Worm (Caenorhabditis elegans) whole organism, L1 larva: ENCODE data around the gene clec-24.
A peak's percentile ranks its signal among the peaks of the same experiment; 100 is the strongest.

Source experiments
- C34B4.2 ChIP-seq: sonication (generic microtip); optimal IDR thresholded peaks from 2 replicates; lab custom pipeline; 2017; ENCODE audit warnings: mild to moderate bottlenecking, missing genetic modification characterization, missing compliant biosample characterization
- F16B12.6 ChIP-seq: fragments of 150-350 bp; optimal IDR thresholded peaks from 2 replicates; lab custom pipeline; 2014; ENCODE audit warnings: missing biosample characterization, missing genetic modification characterization
- aha-1 ChIP-seq: fragments of 150-350 bp; optimal IDR thresholded peaks from 2 replicates; lab custom pipeline; 2014; ENCODE audit warnings: missing biosample characterization, missing genetic modification characterization
- alr-1 ChIP-seq: fragments of 200-800 bp; sonication (Bioruptor generic); optimal IDR thresholded peaks from 2 replicates; lab custom pipeline; 2018; ENCODE audit warnings: borderline replicate concordance, mild to moderate bottlenecking, missing genetic modification characterization, missing compliant biosample characterization
- ceh-63 ChIP-seq: fragments of 200-800 bp; sonication (Bioruptor generic); optimal IDR thresholded peaks from 2 replicates; lab custom pipeline; 2018; ENCODE audit warnings: mild to moderate bottlenecking, missing genetic modification characterization, missing compliant biosample characterization
- ceh-8 ChIP-seq: fragments of 200-800 bp; sonication (Bioruptor generic); optimal IDR thresholded peaks from 2 replicates; lab custom pipeline; 2018; ENCODE audit warnings: mild to moderate bottlenecking, missing genetic modification characterization, moderate library complexity, missing compliant biosample characterization
- ceh-82 ChIP-seq, 3 experiments: fragments of 150-350 bp in 1 of 3; sonication (generic microtip) in 2 of 3; optimal IDR thresholded peaks; 2 replicates each; lab custom pipeline; 2014 to 2017; ENCODE audit warnings: missing biosample characterization in 3 of 3, missing genetic modification characterization in 3 of 3
- ceh-88 ChIP-seq: fragments of 200-800 bp; sonication (Bioruptor generic); IDR thresholded peaks from 2 replicates; pipeline ENCODE4 v1.3.6; 2022; ENCODE audit warnings: missing genetic modification characterization, missing compliant biosample characterization
- ces-1 ChIP-seq: fragments of 150-350 bp; optimal IDR thresholded peaks from 2 replicates; lab custom pipeline; 2014; ENCODE audit warnings: missing biosample characterization, missing genetic modification reagents, missing genetic modification characterization
- efl-1 ChIP-seq, 4 experiments: fragments of 150-350 bp; optimal IDR thresholded peaks in 3 of 4; peaks in 1 of 4; 1 replicate in 1 of 4; 2 replicates in 3 of 4; lab custom pipeline; 2014; ENCODE audit warnings: missing biosample characterization in 2 of 4, missing genetic modification characterization in 2 of 4, missing genetic modification reagents in 2 of 4
- efl-3 ChIP-seq: fragments of 200-800 bp; sonication (Bioruptor generic); optimal IDR thresholded peaks from 2 replicates; lab custom pipeline; 2018; ENCODE audit warnings: mild to moderate bottlenecking, missing genetic modification characterization, missing compliant biosample characterization
- egl-27 ChIP-seq, 2 experiments: fragments of 150-350 bp in 1 of 2; sonication (generic microtip); optimal IDR thresholded peaks; 3 replicates each; lab custom pipeline; 2017 to 2018; ENCODE audit warnings: missing biosample characterization in 2 of 2, missing genetic modification characterization in 2 of 2, missing genetic modification reagents in 2 of 2
- ets-5 ChIP-seq: fragments of 200-800 bp; sonication (Bioruptor generic); IDR thresholded peaks from 2 replicates; pipeline ENCODE4 v1.3.6; 2022; ENCODE audit warnings: missing genetic modification characterization, missing compliant biosample characterization
- fkh-10 ChIP-seq: sonication (generic microtip); optimal IDR thresholded peaks from 2 replicates; lab custom pipeline; 2017; ENCODE audit warnings: missing biosample characterization, missing genetic modification reagents, missing genetic modification characterization
- fkh-4 ChIP-seq: sonication (generic microtip); optimal IDR thresholded peaks from 2 replicates; lab custom pipeline; 2016; ENCODE audit warnings: missing compliant biosample characterization, missing genetic modification characterization, borderline replicate concordance
- grh-1 ChIP-seq: fragments of 200-800 bp; sonication (Bioruptor generic); IDR thresholded peaks from 2 replicates; pipeline ENCODE4 v1.3.6; 2022; ENCODE audit warnings: missing genetic modification reagents, missing genetic modification characterization, missing compliant biosample characterization
- hlh-17 ChIP-seq: fragments of 200-800 bp; sonication (Bioruptor generic); optimal IDR thresholded peaks from 2 replicates; lab custom pipeline; 2018; ENCODE audit warnings: missing genetic modification characterization, mild to moderate bottlenecking, missing compliant biosample characterization, moderate library complexity, borderline replicate concordance
- hlh-4 ChIP-seq: sonication (generic microtip); optimal IDR thresholded peaks from 2 replicates; lab custom pipeline; 2016; ENCODE audit warnings: mild to moderate bottlenecking, missing genetic modification characterization, missing compliant biosample characterization
- hpl-2 ChIP-seq: fragments of 150-350 bp; optimal IDR thresholded peaks from 2 replicates; lab custom pipeline; 2014; ENCODE audit warnings: missing biosample characterization, missing genetic modification reagents, missing genetic modification characterization
- isw-1 ChIP-seq: fragments of 200-800 bp; sonication (Bioruptor generic); IDR thresholded peaks from 2 replicates; pipeline ENCODE4 v1.3.6; 2022; ENCODE audit warnings: missing genetic modification characterization, missing compliant biosample characterization
- jun-1 ChIP-seq: fragments of 150-350 bp; optimal IDR thresholded peaks from 2 replicates; lab custom pipeline; 2014; ENCODE audit warnings: missing biosample characterization, missing genetic modification reagents, missing genetic modification characterization
- lin-15B ChIP-seq: fragments of 150-350 bp; sonication (generic microtip); optimal IDR thresholded peaks from 3 replicates; lab custom pipeline; 2014; ENCODE audit warnings: missing biosample characterization, missing genetic modification characterization
- lin-35 ChIP-seq, 2 experiments: fragments of 150-350 bp; optimal IDR thresholded peaks; 2 replicates each; lab custom pipeline; 2014; ENCODE audit warnings: missing biosample characterization in 2 of 2, missing genetic modification characterization in 2 of 2, missing genetic modification reagents in 2 of 2
- lin-39 ChIP-seq: fragments of 150-350 bp; optimal IDR thresholded peaks from 2 replicates; lab custom pipeline; 2014; ENCODE audit warnings: missing biosample characterization, missing genetic modification reagents, missing genetic modification characterization
- lir-3 ChIP-seq: sonication (generic microtip); optimal IDR thresholded peaks from 2 replicates; lab custom pipeline; 2016; ENCODE audit warnings: mild to moderate bottlenecking, missing genetic modification characterization, moderate library complexity, missing compliant biosample characterization; ENCODE audit not compliant: poor library complexity
- lsy-2 ChIP-seq, 2 experiments: fragments of 150-350 bp; optimal IDR thresholded peaks; 2 replicates each; lab custom pipeline; 2014; ENCODE audit warnings: missing biosample characterization in 2 of 2, missing genetic modification characterization in 2 of 2
- mdl-1 ChIP-seq, 2 experiments: fragments of 150-350 bp; optimal IDR thresholded peaks; 2 replicates each; lab custom pipeline; 2014 to 2017; ENCODE audit warnings: missing biosample characterization in 2 of 2, missing genetic modification characterization in 2 of 2, inconsistent platforms in 1 of 2
- mef-2 ChIP-seq: fragments of 150-350 bp; optimal IDR thresholded peaks from 2 replicates; lab custom pipeline; 2014; ENCODE audit warnings: missing biosample characterization, missing genetic modification characterization
- nhr-12 ChIP-seq: sonication (generic microtip); optimal IDR thresholded peaks from 2 replicates; lab custom pipeline; 2017; ENCODE audit warnings: missing biosample characterization, missing genetic modification characterization
- nhr-47 ChIP-seq: sonication (generic microtip); optimal IDR thresholded peaks from 2 replicates; lab custom pipeline; 2016; ENCODE audit warnings: mild to moderate bottlenecking, missing genetic modification characterization, moderate library complexity, missing compliant biosample characterization
- nhr-77 ChIP-seq: fragments of 150-350 bp; optimal IDR thresholded peaks from 2 replicates; lab custom pipeline; 2014; ENCODE audit warnings: missing biosample characterization, missing genetic modification characterization
- nhr-85 ChIP-seq: sonication (generic microtip); peaks from one replicate; lab custom pipeline; 2016; ENCODE audit warnings: missing genetic modification characterization, inconsistent platforms, missing compliant biosample characterization
- nhr-90 ChIP-seq: sonication (generic microtip); optimal IDR thresholded peaks from 2 replicates; lab custom pipeline; 2016; ENCODE audit warnings: mild to moderate bottlenecking, missing genetic modification characterization, missing compliant biosample characterization; ENCODE audit not compliant: poor library complexity
- pax-3 ChIP-seq: fragments of 200-800 bp; sonication (Bioruptor generic); optimal IDR thresholded peaks from 2 replicates; lab custom pipeline; 2018; ENCODE audit warnings: mild to moderate bottlenecking, missing genetic modification characterization, moderate library complexity, missing compliant biosample characterization
- pqm-1 ChIP-seq: sonication (generic microtip); optimal IDR thresholded peaks from 3 replicates; lab custom pipeline; 2017; ENCODE audit warnings: missing biosample characterization, missing genetic modification characterization
- skn-1 ChIP-seq: fragments of 150-350 bp; optimal IDR thresholded peaks from 2 replicates; lab custom pipeline; 2014; ENCODE audit warnings: missing biosample characterization, missing genetic modification characterization
- sptf-1 ChIP-seq: fragments of 150-350 bp; optimal IDR thresholded peaks from 2 replicates; lab custom pipeline; 2014; ENCODE audit warnings: missing biosample characterization, missing genetic modification characterization
- sup-37 ChIP-seq: fragments of 200-800 bp; sonication (Bioruptor generic); optimal IDR thresholded peaks from 2 replicates; lab custom pipeline; 2018; ENCODE audit warnings: mild to moderate bottlenecking, missing genetic modification characterization, missing compliant biosample characterization
- unc-130 ChIP-seq: fragments of 150-350 bp; optimal IDR thresholded peaks from 2 replicates; lab custom pipeline; 2017; ENCODE audit warnings: missing biosample characterization, missing genetic modification characterization, inconsistent platforms
- unc-30 ChIP-seq: sonication (generic microtip); optimal IDR thresholded peaks from 2 replicates; lab custom pipeline; 2017; ENCODE audit warnings: missing biosample characterization, missing genetic modification characterization
- unc-62 ChIP-seq: fragments of 150-350 bp; optimal IDR thresholded peaks from 2 replicates; lab custom pipeline; 2014; ENCODE audit warnings: missing biosample characterization, missing genetic modification reagents, missing genetic modification characterization
- unc-86 ChIP-seq: sonication (generic microtip); optimal IDR thresholded peaks from 2 replicates; lab custom pipeline; 2016; ENCODE audit warnings: missing genetic modification characterization, missing compliant biosample characterization
- zag-1 ChIP-seq: fragments of 150-350 bp; optimal IDR thresholded peaks from 2 replicates; lab custom pipeline; 2014; ENCODE audit warnings: missing biosample characterization, missing genetic modification characterization
- ztf-4 ChIP-seq: fragments of 150-350 bp; optimal IDR thresholded peaks from 2 replicates; lab custom pipeline; 2014; ENCODE audit warnings: missing biosample characterization, missing genetic modification characterization

The clec-24 gene

DNA sequence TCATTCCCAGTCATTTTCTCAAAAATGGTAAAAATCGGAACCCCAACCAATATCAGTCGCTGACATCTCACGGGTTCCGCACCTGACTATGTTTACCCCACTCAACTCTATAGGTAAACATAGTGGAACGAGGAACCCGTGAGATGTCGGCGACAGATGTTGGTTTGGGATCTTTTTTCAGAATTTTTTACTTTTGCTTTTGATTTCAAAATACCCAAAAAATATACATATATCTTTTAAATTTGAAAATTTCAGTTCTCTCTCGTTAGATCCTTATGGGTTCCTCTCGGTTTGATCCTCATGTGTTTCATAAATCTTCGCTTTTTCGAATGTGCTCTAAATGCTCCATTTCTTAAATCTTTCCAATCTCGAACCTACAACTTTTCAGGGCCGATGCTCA lies 11.8 kb downstream of the clec-24 start, which contains the start of gene srw-23:
TSS of gene srw-23 (plus strand) at position 301 of the 400 bp plus-strand sequence.
- TF ChIP-seq nhr-85, result no peak
- TF ChIP-seq fkh-4 (tag; lab: Kevin White, UChicago), result no peak
- TF ChIP-seq aha-1, result no peak
- no peak for TF ChIP-seq fkh-10 (GFP tag; lab: Kevin White, UChicago)
- TF ChIP-seq nhr-47 (tag; lab: Kevin White, UChicago), result no peak
- no peak for TF ChIP-seq efl-1 (optimal IDR thresholded peaks at IDR 0.05; lab: Kevin White, UChicago)
- peak in 1 of 2 experiments; percentile 30 for TF ChIP-seq efl-1 (GFP tag; optimal IDR thresholded peaks at IDR 0.05 in 1 of 2; lab: Kevin White, UChicago)

DNA sequence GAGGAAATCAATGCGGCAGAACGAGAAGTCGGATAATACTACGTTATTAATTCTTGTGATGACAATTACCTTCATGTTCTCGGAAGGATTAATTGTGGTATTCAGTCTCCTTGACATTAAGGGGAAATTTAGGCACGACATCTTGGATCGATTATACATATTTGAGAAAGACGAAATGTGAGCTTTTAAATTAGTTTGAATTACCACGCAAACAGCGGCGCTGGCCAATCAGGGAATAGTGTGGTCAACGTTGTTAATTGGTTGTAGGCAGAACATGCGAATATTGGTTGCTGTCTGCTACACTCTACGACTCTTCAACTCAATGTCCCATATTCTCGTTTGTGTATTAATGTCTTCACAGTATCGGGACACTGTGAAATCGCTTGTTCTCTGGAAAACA lies 13.2 kb downstream of the clec-24 start, which contains the start of gene F49A5.10:
TSS of gene F49A5.10 (plus strand) at position 301 of the 400 bp plus-strand sequence.
- TF ChIP-seq nhr-12 (tag; lab: Kevin White, UChicago) (no peak), C34B4.2 (tag; lab: Kevin White, UChicago) (no peak), lin-35 (GFP tag; optimal IDR thresholded peaks at IDR 0.05; lab: Kevin White, UChicago) (no peak), pax-3 (tag; lab: Kevin White, UChicago) (no peak), grh-1 (GFP tag; lab: Robert Waterston, UW) (no peak), nhr-90 (tag; lab: Kevin White, UChicago) (no peak), mef-2 (tag; lab: Kevin White, UChicago) (no peak), skn-1 (no peak), hlh-17 (GFP tag; lab: Kevin White, UChicago) (no peak), efl-3 (GFP tag; lab: Kevin White, UChicago) (no peak), pqm-1 (tag; lab: Kevin White, UChicago) (no peak), sup-37 (no peak), ets-5 (GFP tag; lab: Robert Waterston, UW) (no peak), lin-39 (tag; lab: Kevin White, UChicago) (no peak)
- TF ChIP-seq, all 84 proteins: peak for 0

DNA sequence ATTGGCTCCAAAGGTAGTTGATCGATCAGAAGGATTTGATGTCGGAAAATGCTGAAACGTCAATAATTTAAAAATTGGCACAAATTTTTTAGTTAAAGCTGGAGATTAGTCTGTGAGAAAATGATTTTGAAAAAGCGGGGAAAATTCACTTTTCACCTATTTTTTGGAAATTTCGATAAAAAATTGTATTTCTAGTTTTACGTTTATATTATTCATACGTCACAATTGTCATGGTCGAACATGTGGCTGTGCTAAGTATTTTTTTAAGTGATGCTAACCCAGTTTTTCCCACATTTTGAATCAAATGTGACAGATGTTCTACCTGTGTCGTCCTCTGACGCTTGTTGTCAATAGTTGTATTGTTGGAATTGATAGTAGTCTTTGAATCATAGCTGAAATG lies 17.7 kb downstream of the clec-24 start:
- TF ChIP-seq hlh-4 (no peak), hpl-2 (GFP tag; lab: Kevin White, UChicago) (no peak)

DNA sequence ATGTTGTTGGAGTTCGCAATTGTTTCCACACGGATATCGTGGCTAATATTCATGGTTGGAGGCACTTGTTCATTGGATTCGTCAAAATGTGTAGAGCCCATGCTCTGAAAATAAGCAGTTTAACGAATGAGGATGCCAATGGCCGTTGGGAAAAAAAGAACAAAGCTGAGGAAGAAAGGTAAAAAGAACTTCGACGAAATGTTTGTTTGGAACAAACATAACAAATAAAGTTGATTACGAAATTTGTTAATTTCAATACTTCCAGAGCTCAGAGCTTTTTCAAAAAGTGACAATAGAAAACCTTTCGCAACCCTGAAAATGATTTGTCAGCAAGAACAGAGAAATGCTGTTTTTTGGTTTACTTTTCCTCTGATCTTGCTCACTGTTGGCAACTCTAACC lies 18.2 kb downstream of the clec-24 start, which contains the start of gene F09C6.3:
TSS of gene F09C6.3 (minus strand) at position 101 of the 400 bp plus-strand sequence.
- no peak for TF ChIP-seq hpl-2 (GFP tag; lab: Kevin White, UChicago)
- no peak for TF ChIP-seq ceh-63
- TF ChIP-seq lin-15B, result no peak
- TF ChIP-seq efl-3 (GFP tag; lab: Kevin White, UChicago), result no peak
- no peak for TF ChIP-seq zag-1 (tag; lab: Kevin White, UChicago)
- no peak for TF ChIP-seq jun-1 (tag; lab: Kevin White, UChicago)
- no peak for TF ChIP-seq nhr-77 (tag; lab: Kevin White, UChicago)
- TF ChIP-seq ceh-88, result no peak
- TF ChIP-seq unc-30, result no peak
- no peak for TF ChIP-seq unc-62 (GFP tag; lab: Kevin White, UChicago)
- TF ChIP-seq sptf-1 (tag; lab: Kevin White, UChicago), result no peak
- no peak for TF ChIP-seq egl-27 (tag; optimal IDR thresholded peaks at IDR 0.05; lab: Kevin White, UChicago)
- no peak for TF ChIP-seq aha-1
- no peak for TF ChIP-seq unc-86 (tag; lab: Kevin White, UChicago)
- TF ChIP-seq ets-5 (GFP tag; lab: Robert Waterston, UW), result no peak
- TF ChIP-seq lin-39 (tag; lab: Kevin White, UChicago), result no peak
- TF ChIP-seq C34B4.2 (tag; lab: Kevin White, UChicago), result no peak
- TF ChIP-seq ceh-8 (GFP tag; lab: Kevin White, UChicago), result no peak
- TF ChIP-seq, all 84 proteins: peak for 0

DNA sequence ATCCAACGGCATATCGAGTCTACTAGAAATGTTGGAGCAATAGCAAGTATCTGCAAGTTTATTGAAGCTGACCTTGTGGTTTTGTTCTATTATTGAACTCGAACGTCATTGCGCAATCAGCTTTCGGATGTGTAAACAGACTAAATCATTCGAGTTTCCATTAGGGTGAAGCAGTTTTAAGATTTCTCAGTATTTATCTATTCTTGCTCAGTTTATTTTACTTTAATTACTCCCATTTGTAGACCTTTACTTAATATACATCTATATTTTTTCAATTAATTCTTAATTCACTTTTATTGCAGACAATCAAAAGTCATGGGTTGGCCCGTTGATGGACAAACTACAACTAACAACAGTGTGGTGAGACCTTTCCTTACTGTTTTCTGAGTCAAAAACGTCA lies 18.9 kb downstream of the clec-24 start, which contains the start of gene F09C6.14:
TSS of gene F09C6.14 (plus strand) at position 301 of the 400 bp plus-strand sequence.
- no peak for TF ChIP-seq ztf-4
- TF ChIP-seq lin-15B, result no peak
- no peak for TF ChIP-seq jun-1 (tag; lab: Kevin White, UChicago)
- no peak for TF ChIP-seq isw-1 (GFP tag; lab: Robert Waterston, UW)
- TF ChIP-seq nhr-47 (tag; lab: Kevin White, UChicago), result no peak
- TF ChIP-seq ceh-82 (tag; optimal IDR thresholded peaks at IDR 0.05; lab: Kevin White, UChicago), result no peak
- no peak for TF ChIP-seq lsy-2 (tag; optimal IDR thresholded peaks at IDR 0.05; lab: Kevin White, UChicago)
- TF ChIP-seq ces-1 (GFP tag; lab: Kevin White, UChicago), result no peak
- no peak for TF ChIP-seq egl-27 (tag; optimal IDR thresholded peaks at IDR 0.05; lab: Kevin White, UChicago)
- TF ChIP-seq ceh-63, result no peak
- no peak for TF ChIP-seq nhr-12 (tag; lab: Kevin White, UChicago)
- TF ChIP-seq F16B12.6 (tag; lab: Kevin White, UChicago), result no peak
- TF ChIP-seq lir-3, result no peak
- TF ChIP-seq pax-3 (tag; lab: Kevin White, UChicago), result no peak
- no peak for TF ChIP-seq unc-130 (tag; lab: Kevin White, UChicago)
- TF ChIP-seq mdl-1 (tag; optimal IDR thresholded peaks at IDR 0.05; lab: Kevin White, UChicago), result no peak
- TF ChIP-seq alr-1 (tag; lab: Kevin White, UChicago), result no peak
